Worm (Caenorhabditis elegans) whole organism, L3 larva: ENCODE data around the gene F31D5.1.

Experiments
- ZK546.5 ChIP-seq: sonication (generic microtip); optimal IDR thresholded peaks from 2 replicates; lab custom pipeline; 2017; ENCODE audit warnings: missing biosample characterization, missing genetic modification characterization
- aly-2 ChIP-seq: fragments of 150-350 bp; optimal IDR thresholded peaks from 2 replicates; lab custom pipeline; 2014; ENCODE audit warnings: missing biosample characterization, missing genetic modification characterization
- ceh-16 ChIP-seq: sonication (generic microtip); optimal IDR thresholded peaks from 2 replicates; lab custom pipeline; 2017; ENCODE audit warnings: missing biosample characterization, missing genetic modification characterization
- ceh-28 ChIP-seq: fragments of 150-350 bp; optimal IDR thresholded peaks from 2 replicates; lab custom pipeline; 2014; ENCODE audit warnings: missing biosample characterization, missing genetic modification reagents, missing genetic modification characterization
- ceh-82 ChIP-seq: fragments of 150-350 bp; optimal IDR thresholded peaks from 2 replicates; lab custom pipeline; 2014; ENCODE audit warnings: missing biosample characterization, missing genetic modification characterization
- ceh-9 ChIP-seq: sonication (generic microtip); optimal IDR thresholded peaks from 2 replicates; lab custom pipeline; 2018; ENCODE audit warnings: missing biosample characterization, missing genetic modification characterization
- daf-12 ChIP-seq: fragments of 150-350 bp; optimal IDR thresholded peaks from 2 replicates; lab custom pipeline; 2014; ENCODE audit warnings: missing biosample characterization, missing genetic modification reagents, missing genetic modification characterization
- egl-5 ChIP-seq: fragments of 150-350 bp; optimal IDR thresholded peaks from 2 replicates; lab custom pipeline; 2017; ENCODE audit warnings: missing biosample characterization, missing genetic modification reagents, missing genetic modification characterization, inconsistent platforms
- eor-1 ChIP-seq, 2 experiments: fragments of 150-350 bp; optimal IDR thresholded peaks; 2 replicates each; lab custom pipeline; 2014 to 2018; ENCODE audit warnings: missing biosample characterization in 2 of 2, missing genetic modification characterization in 2 of 2
- fkh-10 ChIP-seq: sonication (generic microtip); optimal IDR thresholded peaks from 2 replicates; lab custom pipeline; 2017; ENCODE audit warnings: missing biosample characterization, missing genetic modification reagents, missing genetic modification characterization
- fkh-2 ChIP-seq: fragments of 150-350 bp; optimal IDR thresholded peaks from 2 replicates; lab custom pipeline; 2014; ENCODE audit warnings: missing biosample characterization, missing genetic modification reagents, missing genetic modification characterization
- fos-1 ChIP-seq: fragments of 150-350 bp; optimal IDR thresholded peaks from 2 replicates; lab custom pipeline; 2014; ENCODE audit warnings: missing biosample characterization, missing genetic modification characterization
- hmg-11 ChIP-seq: sonication (generic microtip); optimal IDR thresholded peaks from 2 replicates; lab custom pipeline; 2016; ENCODE audit warnings: missing genetic modification characterization, missing compliant biosample characterization
- jun-1 ChIP-seq: fragments of 150-350 bp; optimal IDR thresholded peaks from 2 replicates; lab custom pipeline; 2014; ENCODE audit warnings: missing biosample characterization, missing genetic modification reagents, missing genetic modification characterization
- lin-39 ChIP-seq: fragments of 150-350 bp; optimal IDR thresholded peaks from 2 replicates; lab custom pipeline; 2018; ENCODE audit warnings: missing biosample characterization, missing genetic modification reagents, missing genetic modification characterization
- mdl-1 ChIP-seq: fragments of 150-350 bp; optimal IDR thresholded peaks from 2 replicates; lab custom pipeline; 2014; ENCODE audit warnings: missing biosample characterization, missing genetic modification characterization
- mml-1 ChIP-seq: fragments of 150-350 bp; sonication (generic microtip); optimal IDR thresholded peaks from 3 replicates; lab custom pipeline; 2014; ENCODE audit warnings: missing biosample characterization, missing genetic modification characterization
- nfya-1 ChIP-seq: sonication (generic microtip); optimal IDR thresholded peaks from 2 replicates; lab custom pipeline; 2017; ENCODE audit warnings: missing genetic modification characterization, mild to moderate bottlenecking, missing compliant biosample characterization, antibody characterized with exemption, moderate library complexity; ENCODE audit not compliant: insufficient read depth
- nhr-11 ChIP-seq: fragments of 150-350 bp; optimal IDR thresholded peaks from 2 replicates; lab custom pipeline; 2014; ENCODE audit warnings: missing biosample characterization, missing genetic modification characterization
- nhr-12 ChIP-seq: fragments of 150-350 bp; optimal IDR thresholded peaks from 2 replicates; lab custom pipeline; 2014; ENCODE audit warnings: missing biosample characterization, missing genetic modification characterization
- nhr-237 ChIP-seq: fragments of 150-350 bp; optimal IDR thresholded peaks from 2 replicates; lab custom pipeline; 2014; ENCODE audit warnings: missing biosample characterization, missing genetic modification characterization
- nhr-25 ChIP-seq: sonication (generic microtip); optimal IDR thresholded peaks from 2 replicates; lab custom pipeline; 2017; ENCODE audit warnings: missing biosample characterization, missing genetic modification characterization
- nhr-28 ChIP-seq: fragments of 150-350 bp; optimal IDR thresholded peaks from 2 replicates; lab custom pipeline; 2014; ENCODE audit warnings: missing biosample characterization, missing genetic modification characterization
- nhr-43 ChIP-seq: sonication (generic microtip); optimal IDR thresholded peaks from 2 replicates; lab custom pipeline; 2016; ENCODE audit warnings: mild to moderate bottlenecking, missing genetic modification characterization, missing compliant biosample characterization; ENCODE audit not compliant: poor library complexity, severe bottlenecking
- nhr-67 ChIP-seq: fragments of 150-350 bp; optimal IDR thresholded peaks from 2 replicates; lab custom pipeline; 2014; ENCODE audit warnings: missing biosample characterization, missing genetic modification characterization
- nhr-77 ChIP-seq: fragments of 150-350 bp; optimal IDR thresholded peaks from 2 replicates; lab custom pipeline; 2014; ENCODE audit warnings: missing biosample characterization, missing genetic modification characterization
- pha-4 ChIP-seq: fragments of 150-350 bp; optimal IDR thresholded peaks from 2 replicates; lab custom pipeline; 2014; ENCODE audit warnings: missing biosample characterization, missing genetic modification reagents, missing genetic modification characterization
- pqm-1 ChIP-seq: fragments of 150-350 bp; optimal IDR thresholded peaks from 2 replicates; lab custom pipeline; 2017; ENCODE audit warnings: missing biosample characterization, missing genetic modification characterization, inconsistent platforms
- sea-2 ChIP-seq: fragments of 150-350 bp; sonication (generic microtip); optimal IDR thresholded peaks from 4 replicates; lab custom pipeline; 2014; ENCODE audit warnings: missing biosample characterization, missing genetic modification reagents, missing genetic modification characterization
- skn-1 ChIP-seq: fragments of 150-350 bp; optimal IDR thresholded peaks from 2 replicates; lab custom pipeline; 2014; ENCODE audit warnings: missing biosample characterization, missing genetic modification characterization
- unc-62 ChIP-seq: fragments of 150-350 bp; sonication (generic microtip); optimal IDR thresholded peaks from 4 replicates; lab custom pipeline; 2014; ENCODE audit warnings: missing biosample characterization, missing genetic modification reagents, missing genetic modification characterization
- ztf-11 ChIP-seq: fragments of 150-350 bp; optimal IDR thresholded peaks from 2 replicates; lab custom pipeline; 2014; ENCODE audit warnings: missing biosample characterization, missing genetic modification characterization
- ztf-4 ChIP-seq: fragments of 150-350 bp; optimal IDR thresholded peaks from 2 replicates; lab custom pipeline; 2014; ENCODE audit warnings: missing biosample characterization, missing genetic modification characterization

The F31D5.1 gene

DNA sequence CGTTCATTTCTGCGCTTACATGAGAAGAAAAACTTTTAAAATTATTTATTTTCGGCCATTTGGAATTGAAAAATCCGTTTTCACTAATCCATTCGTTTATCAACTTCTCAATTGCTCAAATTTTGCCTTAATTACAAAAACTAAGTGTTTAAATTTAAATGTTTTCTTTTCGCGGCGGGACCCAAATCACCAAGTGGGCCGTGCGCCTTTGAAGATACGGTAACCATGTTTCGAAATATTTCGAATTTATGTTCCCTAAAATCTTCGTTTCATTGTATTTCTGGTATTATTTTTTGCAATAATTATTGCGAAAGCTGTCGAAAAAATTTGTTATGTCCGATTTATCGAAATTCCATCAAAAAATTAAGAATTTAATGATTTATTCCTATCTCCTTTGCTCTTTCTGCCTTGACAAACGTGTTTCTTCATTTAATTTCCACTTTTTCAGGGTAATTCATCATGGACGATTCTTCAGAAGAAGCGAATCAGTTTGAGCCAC lies 7.5 kb downstream of the F31D5.1 start, which contains the start of gene C16A11.4:
C16A11.4 (plus strand) TSS at position 449 of the 499 bp plus-strand sequence.
- TF ChIP-seq mdl-1 (no peak), mml-1 (tag; lab: Kevin White, UChicago) (no peak), ztf-11 (tag; lab: Kevin White, UChicago) (no peak), pqm-1 (tag; lab: Kevin White, UChicago) (no peak), ceh-82 (tag; lab: Kevin White, UChicago) (no peak), ceh-28 (tag; lab: Kevin White, UChicago) (no peak), ceh-16 (tag; lab: Kevin White, UChicago) (no peak), nhr-237 (no peak), fkh-10 (GFP tag; lab: Kevin White, UChicago) (no peak), nhr-77 (tag; lab: Kevin White, UChicago) (no peak), ztf-4 (tag; lab: Kevin White, UChicago) (no peak), nhr-43 (tag; lab: Kevin White, UChicago) (no peak), jun-1 (tag; lab: Kevin White, UChicago) (no peak), daf-12 (tag; lab: Kevin White, UChicago) (no peak), nhr-67 (tag; lab: Kevin White, UChicago) (no peak), hmg-11 (tag; lab: Kevin White, UChicago) (no peak), fos-1 (tag; lab: Kevin White, UChicago) (no peak), pha-4 (tag; lab: Kevin White, UChicago) (no peak), fkh-2 (tag; lab: Kevin White, UChicago) (no peak), lin-39 (tag; lab: Kevin White, UChicago) (no peak)

DNA sequence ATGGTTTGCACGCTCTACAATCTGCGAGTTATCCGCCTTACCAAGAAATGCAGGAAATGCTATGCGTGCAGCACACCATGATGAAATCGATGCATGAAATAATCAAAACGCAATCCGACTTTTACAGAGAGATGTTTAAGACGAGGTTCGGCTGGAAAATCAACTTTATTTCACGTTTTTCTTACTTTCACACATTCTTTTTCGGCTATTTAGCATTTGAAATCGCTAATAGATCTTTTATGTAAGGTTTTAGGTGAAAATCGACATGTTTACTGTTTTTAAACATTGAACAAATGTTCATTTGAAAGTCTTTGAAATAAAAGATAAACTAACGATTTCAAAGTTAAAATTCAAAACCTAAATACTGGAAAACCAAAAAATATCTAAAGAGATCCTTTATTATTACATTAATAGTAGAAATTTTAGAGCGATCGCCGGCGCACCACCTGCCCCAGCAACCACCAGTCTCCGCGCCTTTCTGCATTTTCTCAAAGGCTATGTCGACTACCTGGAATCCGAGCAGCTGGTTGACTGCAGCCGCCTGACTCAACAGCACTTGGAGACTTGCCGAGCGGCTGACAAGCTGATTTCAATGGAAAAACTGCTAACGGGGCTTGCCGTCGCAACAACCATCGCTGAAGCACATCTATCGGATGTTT lies 9.1 kb downstream of the F31D5.1 start:
- TF ChIP-seq sea-2 (GFP tag; lab: Kevin White, UChicago) (no peak), nhr-28 (no peak), egl-5 (tag; lab: Kevin White, UChicago) (no peak), fos-1 (tag; lab: Kevin White, UChicago) (no peak)

DNA sequence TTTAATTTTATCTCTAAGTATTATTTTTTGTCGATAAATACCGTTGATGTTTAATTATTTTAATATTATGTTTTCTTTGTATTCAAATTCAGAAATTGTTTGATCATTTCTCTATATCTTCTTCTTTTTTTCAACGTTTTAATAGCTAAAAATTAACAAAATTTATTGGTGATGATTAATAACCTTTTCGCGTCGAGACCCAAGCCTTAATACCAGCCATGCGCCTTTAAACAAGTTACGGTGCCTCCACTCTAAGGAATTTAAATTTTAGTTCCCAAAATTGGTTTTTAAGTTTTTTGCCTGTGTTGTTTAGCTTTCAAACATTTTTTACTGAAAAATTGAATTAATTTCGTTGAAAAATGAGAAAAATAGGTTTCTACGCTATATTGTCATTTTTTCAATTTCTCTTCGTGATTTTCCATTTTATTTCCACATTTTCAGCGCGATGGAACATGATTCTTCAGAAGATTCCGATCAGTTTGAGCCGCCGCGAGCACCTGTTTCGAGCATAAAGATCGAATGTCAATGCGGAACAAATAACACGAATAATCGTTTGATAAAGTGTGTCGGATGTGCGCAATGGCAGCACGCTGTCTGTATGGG lies 10.0 kb downstream of the F31D5.1 start, which contains the start of gene C16A11.3:
C16A11.3 (plus strand) TSS at position 440 of the 603 bp plus-strand sequence.
- TF ChIP-seq nhr-25 (tag; lab: Kevin White, UChicago): no peak
- no peak for TF ChIP-seq nfya-1 (tag; lab: Kevin White, UChicago)
- no peak for TF ChIP-seq ceh-16 (tag; lab: Kevin White, UChicago)
- no peak for TF ChIP-seq jun-1 (tag; lab: Kevin White, UChicago)
- no peak for TF ChIP-seq nhr-11 (tag; lab: Kevin White, UChicago)
- TF ChIP-seq hmg-11 (tag; lab: Kevin White, UChicago): no peak
- TF ChIP-seq nhr-12 (tag; lab: Kevin White, UChicago): no peak
- TF ChIP-seq pqm-1 (tag; lab: Kevin White, UChicago): no peak
- no peak for TF ChIP-seq skn-1 (tag; lab: Kevin White, UChicago)
- TF ChIP-seq, all 47 proteins: peak for 0

DNA sequence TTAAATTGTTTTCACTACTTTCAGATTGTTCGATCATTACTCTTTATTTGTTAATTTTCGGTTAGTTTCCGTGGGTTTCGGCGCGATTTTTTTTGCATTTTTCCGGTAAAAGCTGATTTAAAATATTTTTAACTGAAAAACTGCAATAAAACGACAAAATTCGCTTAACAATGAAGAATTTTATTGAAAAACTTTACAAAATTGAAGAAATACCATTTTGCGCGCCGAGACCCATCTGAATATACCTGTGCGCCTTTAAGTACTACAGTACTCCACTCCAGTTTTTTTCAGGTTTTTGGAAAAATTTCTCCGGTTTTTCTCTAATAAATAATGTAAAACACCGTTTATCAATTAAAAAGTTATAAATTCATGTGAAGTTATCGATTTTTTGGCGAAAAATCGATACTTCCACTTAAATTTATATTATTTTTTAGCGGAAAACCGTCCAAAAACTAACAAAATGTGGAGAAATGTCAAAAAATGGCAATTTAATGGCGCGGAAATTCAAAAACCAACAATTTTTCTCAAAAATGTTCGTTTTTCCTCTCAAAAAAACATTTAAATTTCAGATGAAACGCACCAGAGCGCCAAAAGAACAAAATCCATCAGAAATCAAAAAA lies 11.8 kb downstream of the F31D5.1 start, which contains the start of gene C16A11.10:
C16A11.10 (plus strand) TSS at position 570 of the 620 bp plus-strand sequence.
- TF ChIP-seq ceh-82 (tag; lab: Kevin White, UChicago): no peak
- no peak for TF ChIP-seq ceh-9
- no peak for TF ChIP-seq jun-1 (tag; lab: Kevin White, UChicago)
- no peak for TF ChIP-seq ztf-4 (tag; lab: Kevin White, UChicago)
- TF ChIP-seq nhr-25 (tag; lab: Kevin White, UChicago): no peak
- TF ChIP-seq nfya-1 (tag; lab: Kevin White, UChicago): no peak
- TF ChIP-seq aly-2: no peak
- no peak for TF ChIP-seq unc-62 (GFP tag; lab: Kevin White, UChicago)
- TF ChIP-seq lin-39 (tag; lab: Kevin White, UChicago): no peak
- no peak for TF ChIP-seq skn-1 (tag; lab: Kevin White, UChicago)
- no peak for TF ChIP-seq mml-1 (tag; lab: Kevin White, UChicago)
- TF ChIP-seq eor-1 (tag; optimal IDR thresholded peaks at IDR 0.05; lab: Kevin White, UChicago): no peak
- no peak for TF ChIP-seq nhr-77 (tag; lab: Kevin White, UChicago)
- no peak for TF ChIP-seq pha-4 (tag; lab: Kevin White, UChicago)
- no peak for TF ChIP-seq ZK546.5 (tag; lab: Kevin White, UChicago)
